Worm (Caenorhabditis elegans) whole organism, mixed stage, embryonic: Measurements from ENCODE around the gene F55A11.11.

Experiments
- ces-1 ChIP-seq: fragments of 150-350 bp; optimal IDR thresholded peaks from 2 replicates; lab custom pipeline; 2014; ENCODE audit warnings: missing biosample characterization, missing genetic modification reagents, missing genetic modification characterization
- nhr-12 ChIP-seq: fragments of 150-350 bp; optimal IDR thresholded peaks from 2 replicates; lab custom pipeline; 2014; ENCODE audit warnings: missing biosample characterization, missing genetic modification characterization

- TF ChIP-seq nhr-12 (tag; lab: Kevin White, UChicago) (no peak), ces-1 (GFP tag; lab: Kevin White, UChicago) (no peak)
Observed at ce11 chrV:11773420-11773819, 9.5 kb upstream of the F55A11.11 start, which contains the start of gene bus-18.
